Worm (Caenorhabditis elegans): ENCODE measurements around the gene pptr-2.

DNA sequence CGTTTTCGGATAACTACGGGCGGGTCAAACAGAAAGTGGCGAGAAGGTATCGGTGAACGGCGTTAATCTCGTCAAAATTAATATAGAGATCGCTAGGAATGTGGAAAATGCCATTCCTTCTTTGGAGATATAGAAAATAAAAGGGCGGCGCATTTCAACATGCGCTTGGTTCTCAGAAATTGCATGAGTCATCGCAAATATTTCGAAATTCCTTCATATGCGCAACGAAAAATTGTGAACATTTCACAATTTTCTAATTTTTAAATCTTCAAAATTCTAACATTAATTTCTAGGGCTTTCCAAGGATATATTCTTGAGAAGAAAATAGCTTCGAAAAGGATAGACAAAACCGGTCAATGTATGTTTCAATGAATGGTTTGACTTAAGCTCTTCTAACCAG is 44.1 kb upstream of the pptr-2 start:
- TF ChIP-seq ztf-23 (GFP tag; IDR thresholded peaks at IDR 0.05): no peak
- TF ChIP-seq klf-2 (GFP tag; conservative IDR thresholded peaks at IDR 0.05): no peak
- TF ChIP-seq T22C8.4 (GFP tag; IDR thresholded peaks at IDR 0.05): no peak
- TF ChIP-seq cog-1 (tag; optimal IDR thresholded peaks at IDR 0.05): no peak
- no peak for TF ChIP-seq flt-1 (GFP tag; IDR thresholded peaks at IDR 0.05)
- TF ChIP-seq ref-1 (GFP tag; conservative IDR thresholded peaks at IDR 0.05): no peak
- TF ChIP-seq ztf-29 (GFP tag; IDR thresholded peaks at IDR 0.05): no peak
- TF ChIP-seq tab-1 (GFP tag; IDR thresholded peaks at IDR 0.05): no peak

All from whole organism, midembryonic.